Worm (Caenorhabditis elegans): ENCODE data around the gene hex-3.
A peak's percentile ranks its signal among the peaks of the same experiment; 100 is the strongest.

The hex-3 gene

DNA sequence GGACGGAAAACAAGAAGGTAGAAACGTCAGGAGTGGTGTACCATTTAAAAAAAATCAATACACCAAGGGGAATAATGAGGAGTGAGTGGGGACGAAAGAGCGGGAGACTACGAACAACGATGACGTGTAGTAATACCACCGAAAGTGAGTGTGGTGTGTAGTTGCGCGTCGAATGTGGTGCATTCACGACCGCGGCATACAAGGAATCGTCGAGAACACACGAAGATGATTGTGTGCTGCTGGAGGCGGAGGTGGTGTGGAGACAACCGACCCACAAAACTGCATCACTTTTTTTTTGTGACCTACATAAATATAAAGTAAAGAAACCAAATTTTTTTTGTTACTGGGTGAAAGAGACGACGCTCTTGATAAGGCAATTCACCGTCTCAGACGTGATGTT lies 30.7 kb upstream of the hex-3 start:
- TF ChIP-seq ceh-44 (GFP tag; IDR thresholded peaks at IDR 0.05) (no peak), nhr-6 (tag; optimal IDR thresholded peaks at IDR 0.05) (peak; percentile 40), spr-1 (tag; optimal IDR thresholded peaks at IDR 0.05) (no peak), spr-3 (GFP tag; optimal IDR thresholded peaks at IDR 0.05) (no peak), D1046.2 (GFP tag; IDR thresholded peaks at IDR 0.05) (no peak), hlh-30 (tag; optimal IDR thresholded peaks at IDR 0.05; ENCODE audit: insufficient read depth) (peak; percentile 58), dpl-1 (GFP tag; optimal IDR thresholded peaks at IDR 0.05) (peak; percentile 60), lsy-2 (tag; optimal IDR thresholded peaks at IDR 0.05) (peak; percentile 63 to 76), ceh-20 (GFP tag; IDR thresholded peaks at IDR 0.05) (0 out of 2 replicates have a peak, but pooled peaks have one; percentile 35), fos-1 (tag; optimal IDR thresholded peaks at IDR 0.05) (no peak), daf-16 (GFP tag; optimal IDR thresholded peaks at IDR 0.05) (no peak), daf-16 (tag; optimal IDR thresholded peaks at IDR 0.05) (peak; percentile 21), rbr-2 (tag; optimal IDR thresholded peaks at IDR 0.05) (peak; percentile 70), F26F4.8 (GFP tag; conservative IDR thresholded peaks at IDR 0.05) (no peak), nhr-11 (tag; optimal IDR thresholded peaks at IDR 0.05) (peak; percentile 64), egl-27 (tag; optimal IDR thresholded peaks at IDR 0.05) (no peak), ztf-11 (tag; optimal IDR thresholded peaks at IDR 0.05) (no peak), nhr-237 (tag; optimal IDR thresholded peaks at IDR 0.05) (peak; percentile 14), lin-38 (GFP tag; IDR thresholded peaks at IDR 0.05) (peak; percentile 61), hlh-11 (tag; optimal IDR thresholded peaks at IDR 0.05) (peak; percentile 82), snpc-4 (tag; optimal IDR thresholded peaks at IDR 0.05) (no peak), unc-62 (GFP tag; optimal IDR thresholded peaks at IDR 0.05 in 1 of 2) (peak in 1 of 2 experiments; percentile 17), unc-62 (tag; optimal IDR thresholded peaks at IDR 0.05) (no peak), pqm-1 (tag; optimal IDR thresholded peaks at IDR 0.05) (peak; percentile 10), lin-13 (GFP tag; optimal IDR thresholded peaks at IDR 0.05) (peak; percentile 76), mes-2 (tag; optimal IDR thresholded peaks at IDR 0.05; ENCODE audit: poor library complexity, severe bottlenecking) (peak; percentile 85), nhr-111 (GFP tag; optimal IDR thresholded peaks at IDR 0.05) (no peak), zip-2 (tag; optimal IDR thresholded peaks at IDR 0.05) (no peak), nhr-102 (tag; optimal IDR thresholded peaks at IDR 0.05) (peak; percentile 41), unc-39 (tag; optimal IDR thresholded peaks at IDR 0.05) (no peak), ces-1 (GFP tag; optimal IDR thresholded peaks at IDR 0.05) (no peak), egl-43 (GFP tag; IDR thresholded peaks at IDR 0.05) (0 out of 2 replicates have a peak, but pooled peaks have one; percentile 43), zfp-3 (GFP tag; conservative IDR thresholded peaks at IDR 0.05) (0 out of 2 replicates have a peak, but pooled peaks have one; percentile 53), mdt-29 (GFP tag; IDR thresholded peaks at IDR 0.05) (peak; percentile 43; the same call in 1 of the 2 replicates), dve-1 (tag; optimal IDR thresholded peaks at IDR 0.05; ENCODE audit: insufficient read depth) (peak; percentile 77), sdz-12 (GFP tag; optimal IDR thresholded peaks at IDR 0.05) (peak; percentile 60), nhr-76 (tag; optimal IDR thresholded peaks at IDR 0.05) (no peak), dmd-6 (GFP tag; IDR thresholded peaks at IDR 0.05) (peak; percentile 39; the same call in 1 of the 2 replicates), nhr-41 (GFP tag; IDR thresholded peaks at IDR 0.05) (peak; percentile 16; the same call in 1 of the 2 replicates), nhr-25 (tag; optimal IDR thresholded peaks at IDR 0.05; ENCODE audit: borderline replicate concordance, insufficient read depth) (peak; percentile 63), ctbp-1 (GFP tag; IDR thresholded peaks at IDR 0.05) (peak; percentile 62; the same call in 1 of the 2 replicates), aha-1 (tag) (peak; percentile 93), T20F7.1 (GFP tag; optimal IDR thresholded peaks at IDR 0.05) (peak; percentile 48), F49E8.2 (tag; optimal IDR thresholded peaks at IDR 0.05; ENCODE audit: borderline replicate concordance) (no peak), T26A8.4 (GFP tag; IDR thresholded peaks at IDR 0.05) (no peak), nhr-10 (tag; optimal IDR thresholded peaks at IDR 0.05) (no peak), php-3 (GFP tag; IDR thresholded peaks at IDR 0.05) (no peak), set-16 (GFP tag; IDR thresholded peaks at IDR 0.05) (peak; percentile 32; the same call in 1 of the 2 replicates), lin-29 (GFP tag; IDR thresholded peaks at IDR 0.05) (no peak), zfp-2 (tag; optimal IDR thresholded peaks at IDR 0.05) (no peak), F44E2.7 (GFP tag; IDR thresholded peaks at IDR 0.05) (no peak), lin-39 (tag; optimal IDR thresholded peaks at IDR 0.05) (no peak)

All from whole organism, L4 larva.